Fruit fly (Drosophila melanogaster): ENCODE results near the gene Sec16.

Sec16 gene

dm6 chrX:12611536-12612458, 15.9 kb downstream of the Sec16 start, which contains the start of the genes CG1463 and Fpgs1 (continued):
- peak; percentile 6 for TF ChIP-seq scrt (GFP tag; optimal IDR thresholded peaks at IDR 0.05)
- 0 out of 3 replicates have a peak, but pooled peaks have one; percentile 44 for TF ChIP-seq mld (GFP tag; IDR thresholded peaks at IDR 0.05; ENCODE audit: partially characterized antibody)
- peak; percentile 10 for TF ChIP-seq CG7786 (GFP tag; optimal IDR thresholded peaks at IDR 0.05)
- peak; percentile 33 for TF ChIP-seq HmgZ (tag; optimal IDR thresholded peaks at IDR 0.05)
- TF ChIP-seq amos (GFP tag; IDR thresholded peaks at IDR 0.05; ENCODE audit: partially characterized antibody): peak; percentile 63; the same call in 1 of the 2 replicates
- peak; percentile 12 for TF ChIP-seq jumu (GFP tag; optimal IDR thresholded peaks at IDR 0.05)
- TF ChIP-seq CG17385 (GFP tag; optimal IDR thresholded peaks at IDR 0.05): peak; percentile 0
- peak; percentile 1 for TF ChIP-seq lbe (GFP tag; optimal IDR thresholded peaks at IDR 0.05)
- peak; percentile 40; the same call in 1 of the 2 replicates for TF ChIP-seq tna (GFP tag; IDR thresholded peaks at IDR 0.05; ENCODE audit: partially characterized antibody)
- TF ChIP-seq gce (GFP tag; IDR thresholded peaks at IDR 0.05): peak; percentile 30; the same call in 1 of the 3 replicates
- peak; percentile 30 for TF ChIP-seq sug (tag; optimal IDR thresholded peaks at IDR 0.05)
- peak; percentile 33 for TF ChIP-seq Myb (GFP tag; optimal IDR thresholded peaks at IDR 0.05)
- no peak for TF ChIP-seq esg (GFP tag; conservative IDR thresholded peaks at IDR 0.05)
- peak; percentile 37 for TF ChIP-seq CG10543 (GFP tag; optimal IDR thresholded peaks at IDR 0.05)
- 0 out of 4 replicates have a peak, but pooled peaks have one; percentile 19 for TF ChIP-seq Gug (GFP tag; IDR thresholded peaks at IDR 0.05)
- peak; percentile 16; the same call in 1 of the 2 replicates for TF ChIP-seq hbn (GFP tag; IDR thresholded peaks at IDR 0.05; ENCODE audit: partially characterized antibody)
- peak; percentile 50 for TF ChIP-seq CG17829 (tag; optimal IDR thresholded peaks at IDR 0.05)
- TF ChIP-seq nerfin-1 (tag; optimal IDR thresholded peaks at IDR 0.05): peak; percentile 15
- TF ChIP-seq luna (GFP tag; optimal IDR thresholded peaks at IDR 0.05): no peak
- TF ChIP-seq CG3407 (GFP tag; optimal IDR thresholded peaks at IDR 0.05): no peak
- TF ChIP-seq HLH54F (GFP tag; optimal IDR thresholded peaks at IDR 0.05): peak; percentile 41
- TF ChIP-seq CG12391 (tag; optimal IDR thresholded peaks at IDR 0.05): peak; percentile 57
- TF ChIP-seq lilli (GFP tag; optimal IDR thresholded peaks at IDR 0.05): peak; percentile 55
- TF ChIP-seq H15 (GFP tag; IDR thresholded peaks at IDR 0.05): no peak
- peak; percentile 54; the same call in 2 of the 3 replicates for TF ChIP-seq CG34224 (GFP tag; IDR thresholded peaks at IDR 0.05; ENCODE audit: partially characterized antibody)
- TF ChIP-seq CG30403 (GFP tag; optimal IDR thresholded peaks at IDR 0.05): peak; percentile 24
- no peak for TF ChIP-seq eyg (GFP tag; optimal IDR thresholded peaks at IDR 0.05)
- peak; percentile 15 for TF ChIP-seq shn (GFP tag; optimal IDR thresholded peaks at IDR 0.05)

dm6 chrX:12613248-12613805, 17.5 kb downstream of the Sec16 start:
- TF ChIP-seq CG18764 (GFP tag; optimal IDR thresholded peaks at IDR 0.05) (no peak), run (tag; optimal IDR thresholded peaks at IDR 0.05) (no peak), lab (GFP tag; optimal IDR thresholded peaks at IDR 0.05) (peak; percentile 41), yki (optimal IDR thresholded peaks at IDR 0.05) (no peak), Hmx (GFP tag; optimal IDR thresholded peaks at IDR 0.05) (no peak), jumu (GFP tag; optimal IDR thresholded peaks at IDR 0.05) (no peak), fd96Cb (tag; optimal IDR thresholded peaks at IDR 0.05) (no peak), CG14441 (GFP tag; IDR thresholded peaks at IDR 0.05) (no peak), klu (GFP tag; IDR thresholded peaks at IDR 0.05) (no peak), jing (GFP tag; optimal IDR thresholded peaks at IDR 0.05) (no peak), al (GFP tag; IDR thresholded peaks at IDR 0.05) (0 out of 2 replicates have a peak, but pooled peaks have one; percentile 6), dpn (GFP tag; optimal IDR thresholded peaks at IDR 0.05) (no peak), pros (GFP tag; optimal IDR thresholded peaks at IDR 0.05) (no peak), cwo (GFP tag; optimal IDR thresholded peaks at IDR 0.05) (peak; percentile 59), gsb (GFP tag; IDR thresholded peaks at IDR 0.05) (no peak), Fer3 (tag; optimal IDR thresholded peaks at IDR 0.05) (peak; percentile 1), tx (GFP tag; optimal IDR thresholded peaks at IDR 0.05) (no peak), Hr51 (GFP tag; optimal IDR thresholded peaks at IDR 0.05) (peak in 1 of 2 experiments; percentile 20), hb (GFP tag; IDR thresholded peaks at IDR 0.05; ENCODE audit: partially characterized antibody) (no peak), gem (tag; optimal IDR thresholded peaks at IDR 0.05) (peak; percentile 42), D19B (GFP tag; optimal IDR thresholded peaks at IDR 0.05) (peak; percentile 79)
